Fruit fly (Drosophila melanogaster) whole organism, prepupa: ENCODE results near the gene Hacd2.

ENCODE experiments used
- CG10631 ChIP-seq: fragments of 200-800 bp; sonication (Bioruptor generic); optimal IDR thresholded peaks from 2 replicates; lab custom pipeline; 2016; ENCODE audit warnings: missing biosample characterization, missing genetic modification characterization
- CG6854 ChIP-seq: fragments of 200-800 bp; sonication (Bioruptor generic); optimal IDR thresholded peaks from 2 replicates; lab custom pipeline; 2017; ENCODE audit warnings: missing biosample characterization, mild to moderate bottlenecking, missing genetic modification characterization
- Ets21C ChIP-seq: fragments of 200-800 bp; sonication (Bioruptor generic); optimal IDR thresholded peaks from 3 replicates; lab custom pipeline; 2016; ENCODE audit warnings: missing biosample characterization, missing genetic modification characterization
- Gug ChIP-seq: fragments of 200-800 bp; sonication (Bioruptor generic); IDR thresholded peaks from 2 replicates; pipeline ENCODE4 v1.3.6; 2022; ENCODE audit warnings: missing biosample characterization, missing genetic modification characterization
- dsx ChIP-seq: fragments of 200-800 bp; optimal IDR thresholded peaks from 3 replicates; lab custom pipeline; 2019; ENCODE audit warnings: missing biosample characterization, mild to moderate bottlenecking, missing genetic modification characterization, moderate library complexity; ENCODE audit not compliant: poor library complexity, severe bottlenecking
- fkh ChIP-seq: fragments of 200-800 bp; sonication (Bioruptor generic); optimal IDR thresholded peaks from 3 replicates; lab custom pipeline; 2017; ENCODE audit warnings: missing biosample characterization, mild to moderate bottlenecking, missing genetic modification characterization, moderate library complexity

- TF ChIP-seq CG6854 (GFP tag; lab: Kevin White, UChicago) (no peak), Gug (GFP tag; lab: Robert Waterston, UW) (no peak), fkh (GFP tag; lab: Kevin White, UChicago) (no peak), CG10631 (no peak), Ets21C (GFP tag; lab: Kevin White, UChicago) (no peak), dsx (GFP tag; lab: Kevin White, UChicago) (peak; percentile 92)
Measured at dm6 chr2L:13430919-13431502, 14.4 kb downstream of the Hacd2 start.
